Worm (Caenorhabditis elegans) whole organism, midembryonic: ENCODE results near the gene ZK185.1.

Source experiments
- T22C8.4 ChIP-seq: fragments of 200-800 bp; sonication (Bioruptor generic); IDR thresholded peaks from 2 replicates; pipeline ENCODE4 v1.3.6; 2022; ENCODE audit warnings: missing genetic modification characterization, missing compliant biosample characterization
- cog-1 ChIP-seq: sonication (generic microtip); optimal IDR thresholded peaks from 2 replicates; lab custom pipeline; 2016; ENCODE audit warnings: missing genetic modification characterization, missing compliant biosample characterization
- flt-1 ChIP-seq: fragments of 200-800 bp; sonication (Bioruptor generic); IDR thresholded peaks from 2 replicates; pipeline ENCODE4 v1.3.6; 2022; ENCODE audit warnings: missing genetic modification characterization, missing compliant biosample characterization
- klf-2 ChIP-seq: fragments of 200-800 bp; sonication (Bioruptor generic); conservative IDR thresholded peaks from 2 replicates; pipeline ENCODE4 v1.3.6; 2022; ENCODE audit warnings: missing genetic modification reagents, missing genetic modification characterization, missing compliant biosample characterization
- med-1 ChIP-seq: sonication (generic microtip); optimal IDR thresholded peaks from 2 replicates; lab custom pipeline; 2017; ENCODE audit warnings: missing genetic modification characterization, mild to moderate bottlenecking, missing compliant biosample characterization, antibody characterized with exemption, missing genetic modification reagents; ENCODE audit not compliant: insufficient read depth
- ref-1 ChIP-seq: fragments of 200-800 bp; sonication (Bioruptor generic); conservative IDR thresholded peaks from 2 replicates; pipeline ENCODE4 v1.3.6; 2022; ENCODE audit warnings: missing genetic modification reagents, missing genetic modification characterization, missing compliant biosample characterization
- tab-1 ChIP-seq: fragments of 200-800 bp; sonication (Bioruptor generic); IDR thresholded peaks from 2 replicates; pipeline ENCODE4 v1.3.6; 2022; ENCODE audit warnings: missing genetic modification characterization, missing compliant biosample characterization
- ztf-23 ChIP-seq: fragments of 200-800 bp; sonication (Bioruptor generic); IDR thresholded peaks from 2 replicates; pipeline ENCODE4 v1.3.6; 2022; ENCODE audit warnings: missing genetic modification reagents, missing genetic modification characterization, missing compliant biosample characterization
- ztf-29 ChIP-seq: fragments of 200-800 bp; sonication (Bioruptor generic); IDR thresholded peaks from 2 replicates; pipeline ENCODE4 v1.3.6; 2022; ENCODE audit warnings: missing genetic modification reagents, missing genetic modification characterization, missing compliant biosample characterization

ZK185.1 gene

DNA sequence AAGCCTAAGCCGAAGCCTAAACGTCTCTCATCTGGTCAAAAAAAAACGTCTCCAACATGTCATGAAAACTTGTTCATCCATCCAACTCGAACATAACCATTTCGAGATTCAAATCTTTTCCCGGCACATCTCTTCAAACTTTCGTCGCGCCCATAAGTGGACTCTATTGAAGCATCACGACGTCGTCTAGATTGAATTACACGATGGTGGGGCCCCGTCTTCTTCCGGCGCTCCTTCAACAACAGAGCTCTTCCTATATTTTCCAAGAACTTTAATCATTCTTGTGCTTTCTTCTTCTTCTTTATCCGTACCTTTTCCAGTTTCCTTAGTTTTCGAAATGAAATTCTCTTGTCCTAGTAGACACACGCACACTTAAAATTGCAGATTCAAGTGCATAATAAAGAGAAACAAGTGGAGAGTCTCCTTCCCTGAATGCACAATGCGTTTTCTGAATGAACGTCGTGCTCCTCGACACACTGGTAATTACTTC is 20.1 kb downstream of the ZK185.1 start, which contains the start of gene F28E10.1:
F28E10.1 (plus strand) TSS at position 440 of the 490 bp plus-strand sequence.
- TF ChIP-seq med-1 (no peak), klf-2 (no peak), cog-1 (tag; lab: Kevin White, UChicago) (no peak), tab-1 (GFP tag; lab: Robert Waterston, UW) (no peak), T22C8.4 (GFP tag; lab: Robert Waterston, UW) (no peak), ztf-23 (GFP tag; lab: Robert Waterston, UW) (no peak), ztf-29 (GFP tag; lab: Robert Waterston, UW) (no peak), flt-1 (GFP tag; lab: Robert Waterston, UW) (no peak), ref-1 (GFP tag; lab: Robert Waterston, UW) (no peak)

DNA sequence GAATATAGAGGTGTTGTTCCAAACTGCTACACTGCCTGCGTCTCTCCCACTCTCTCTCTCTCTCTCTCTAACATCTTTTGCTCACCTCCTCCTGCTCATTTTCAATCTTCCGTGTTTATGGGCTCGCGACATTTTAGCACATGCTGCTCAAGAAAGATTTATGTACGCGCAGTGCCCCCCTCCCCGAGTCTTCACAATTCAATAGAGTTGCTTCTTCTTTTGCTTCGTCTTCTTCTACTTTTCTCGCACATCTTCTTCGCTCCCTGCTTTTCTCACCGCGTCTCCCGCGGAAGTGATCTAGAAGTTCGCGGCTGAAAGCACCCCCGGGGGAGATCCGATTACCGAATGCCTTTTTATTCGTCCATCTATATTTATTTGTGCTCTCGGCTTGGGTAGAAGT is 22.2 kb downstream of the ZK185.1 start:
- TF ChIP-seq med-1 = no peak
- no peak for TF ChIP-seq tab-1 (GFP tag; lab: Robert Waterston, UW)
- TF ChIP-seq ztf-23 (GFP tag; lab: Robert Waterston, UW) = no peak
- no peak for TF ChIP-seq ref-1 (GFP tag; lab: Robert Waterston, UW)
- TF ChIP-seq ztf-29 (GFP tag; lab: Robert Waterston, UW) = no peak
- no peak for TF ChIP-seq klf-2
- no peak for TF ChIP-seq T22C8.4 (GFP tag; lab: Robert Waterston, UW)
- no peak for TF ChIP-seq flt-1 (GFP tag; lab: Robert Waterston, UW)
- TF ChIP-seq cog-1 (tag; lab: Kevin White, UChicago) = no peak

- TF ChIP-seq tab-1 (GFP tag; lab: Robert Waterston, UW) (no peak), ref-1 (GFP tag; lab: Robert Waterston, UW) (no peak)
These were observed 25.7 kb downstream of the ZK185.1 start for ce11 chrIV:4574051-4574450.

- no peak for TF ChIP-seq ztf-29 (GFP tag; lab: Robert Waterston, UW)
- TF ChIP-seq cog-1 (tag; lab: Kevin White, UChicago) = no peak
- no peak for TF ChIP-seq ztf-23 (GFP tag; lab: Robert Waterston, UW)
- TF ChIP-seq flt-1 (GFP tag; lab: Robert Waterston, UW) = no peak
- TF ChIP-seq tab-1 (GFP tag; lab: Robert Waterston, UW) = no peak
- TF ChIP-seq med-1 = no peak
- TF ChIP-seq klf-2 = no peak
- TF ChIP-seq ref-1 (GFP tag; lab: Robert Waterston, UW) = no peak
- TF ChIP-seq T22C8.4 (GFP tag; lab: Robert Waterston, UW) = no peak
These were observed 28.5 kb downstream of the ZK185.1 start for ce11 chrIV:4576847-4577246.

ce11 chrIV:4579472-4579871 is 31.1 kb downstream of the ZK185.1 start:
- TF ChIP-seq ztf-23 (GFP tag; lab: Robert Waterston, UW) (no peak), klf-2 (no peak), tab-1 (GFP tag; lab: Robert Waterston, UW) (no peak), ref-1 (GFP tag; lab: Robert Waterston, UW) (no peak), med-1 (no peak), flt-1 (GFP tag; lab: Robert Waterston, UW) (no peak), ztf-29 (GFP tag; lab: Robert Waterston, UW) (no peak)

ce11 chrIV:4585991-4586390 is 37.6 kb downstream of the ZK185.1 start:
- no peak for TF ChIP-seq tab-1 (GFP tag; lab: Robert Waterston, UW)
- TF ChIP-seq ztf-29 (GFP tag; lab: Robert Waterston, UW) = no peak
- TF ChIP-seq ref-1 (GFP tag; lab: Robert Waterston, UW) = no peak
- no peak for TF ChIP-seq flt-1 (GFP tag; lab: Robert Waterston, UW)
- no peak for TF ChIP-seq ztf-23 (GFP tag; lab: Robert Waterston, UW)
- no peak for TF ChIP-seq med-1
- TF ChIP-seq klf-2 = no peak
- no peak for TF ChIP-seq T22C8.4 (GFP tag; lab: Robert Waterston, UW)
- TF ChIP-seq cog-1 (tag; lab: Kevin White, UChicago) = no peak

DNA sequence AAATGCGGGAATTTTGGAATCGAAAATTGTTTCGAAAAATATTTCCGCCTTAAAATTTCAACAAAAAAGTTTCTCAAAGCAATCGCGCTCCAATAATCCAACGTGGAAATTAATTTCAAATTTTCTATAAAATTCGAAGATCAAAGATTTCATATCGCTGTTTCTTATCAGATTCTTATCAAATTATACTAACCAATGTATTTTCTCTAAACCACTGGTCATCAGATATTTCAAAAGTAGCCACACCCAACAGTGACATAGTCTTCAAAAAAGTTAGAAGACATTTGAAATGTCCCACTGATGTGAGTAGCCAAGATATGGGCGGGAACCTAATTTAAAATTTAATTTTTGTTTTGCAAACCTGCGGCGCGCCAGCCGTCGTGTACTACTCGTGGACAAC is 39.2 kb downstream of the ZK185.1 start:
- TF ChIP-seq ref-1 (GFP tag; lab: Robert Waterston, UW) (no peak), ztf-23 (GFP tag; lab: Robert Waterston, UW) (no peak), T22C8.4 (GFP tag; lab: Robert Waterston, UW) (no peak), tab-1 (GFP tag; lab: Robert Waterston, UW) (no peak), klf-2 (no peak), ztf-29 (GFP tag; lab: Robert Waterston, UW) (no peak), med-1 (no peak), cog-1 (tag; lab: Kevin White, UChicago) (no peak), flt-1 (GFP tag; lab: Robert Waterston, UW) (no peak)

DNA sequence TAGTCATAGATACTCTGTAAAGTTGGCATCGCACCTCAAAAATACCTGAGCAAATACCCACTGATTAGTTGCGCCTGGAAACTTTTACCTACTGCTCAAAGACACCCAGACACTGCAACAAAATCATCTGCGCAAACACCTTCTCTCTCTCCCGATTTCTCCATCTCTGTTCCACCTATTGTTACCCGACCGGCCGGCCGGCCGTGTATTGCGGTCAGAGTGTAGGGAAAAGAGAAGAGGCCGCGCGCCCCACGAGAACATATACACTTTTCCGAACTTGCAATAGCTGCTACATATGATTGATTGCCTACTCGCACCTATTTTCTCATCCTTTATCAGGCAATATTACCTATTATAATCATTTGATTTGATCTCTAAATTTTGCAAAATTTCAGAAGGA is 40.1 kb downstream of the ZK185.1 start:
- TF ChIP-seq med-1 (no peak), cog-1 (tag; lab: Kevin White, UChicago) (peak; percentile 14), ztf-29 (GFP tag; lab: Robert Waterston, UW) (no peak)

DNA sequence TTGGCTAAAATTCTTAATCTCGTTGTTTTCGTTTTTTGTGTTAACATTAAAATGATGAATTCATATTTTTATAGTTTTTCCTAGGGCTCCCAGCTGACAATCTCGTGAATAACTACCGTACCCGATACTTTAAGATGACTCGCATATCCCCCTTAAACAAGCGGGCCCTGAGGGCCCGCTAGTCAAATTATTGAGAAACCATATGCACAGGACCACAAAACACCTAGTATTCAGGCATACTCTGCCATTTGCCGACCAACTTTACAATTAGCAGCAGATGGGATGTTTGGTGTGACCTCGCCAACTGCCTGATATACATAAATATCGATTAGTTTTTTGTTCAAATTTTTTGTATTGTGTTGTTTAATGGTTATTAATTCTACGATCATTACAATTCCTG is 48.5 kb downstream of the ZK185.1 start, which contains the start of gene F19C7.3:
F19C7.3 (plus strand) TSS at position 301 of the 400 bp plus-strand sequence.
- no peak for TF ChIP-seq ref-1 (GFP tag; lab: Robert Waterston, UW)
- no peak for TF ChIP-seq tab-1 (GFP tag; lab: Robert Waterston, UW)
- TF ChIP-seq klf-2 = no peak
- no peak for TF ChIP-seq cog-1 (tag; lab: Kevin White, UChicago)
- TF ChIP-seq T22C8.4 (GFP tag; lab: Robert Waterston, UW) = no peak
- no peak for TF ChIP-seq ztf-29 (GFP tag; lab: Robert Waterston, UW)
- TF ChIP-seq ztf-23 (GFP tag; lab: Robert Waterston, UW) = no peak
- TF ChIP-seq flt-1 (GFP tag; lab: Robert Waterston, UW) = no peak
- no peak for TF ChIP-seq med-1

DNA sequence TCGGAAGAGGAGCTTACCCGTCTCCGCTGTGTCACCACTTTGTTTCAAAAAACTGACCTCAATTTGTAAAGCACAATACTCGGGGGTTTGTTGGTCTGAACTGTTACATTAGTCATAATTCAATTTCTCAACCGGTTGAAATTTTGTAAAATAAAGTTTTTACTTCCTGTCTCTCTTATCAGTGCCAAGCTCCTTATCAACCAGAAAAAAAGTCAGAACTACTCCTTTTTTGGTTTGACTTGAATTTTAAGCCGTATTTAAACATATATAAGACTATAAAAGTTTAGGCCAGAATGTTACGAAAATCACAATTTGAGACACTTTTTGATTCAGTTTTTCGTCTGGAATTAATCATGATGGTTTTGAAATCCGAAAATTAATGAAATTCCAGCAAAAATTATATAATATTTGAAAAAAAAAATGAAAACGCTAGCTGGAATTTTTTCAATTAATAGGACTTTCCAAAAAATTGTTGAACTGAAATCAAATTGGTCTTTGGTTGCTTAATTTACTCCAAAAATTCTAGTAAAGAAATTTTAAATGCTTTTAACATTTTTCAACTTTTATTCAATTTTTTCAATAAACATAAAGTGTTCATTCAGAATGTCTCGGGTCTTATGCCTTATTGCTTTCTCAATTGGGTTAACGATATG is 51.1 kb downstream of the ZK185.1 start, which contains the start of gene F19C7.2:
F19C7.2 (plus strand) TSS at position 603 of the 653 bp plus-strand sequence.
- TF ChIP-seq ztf-29 (GFP tag; lab: Robert Waterston, UW) (no peak), ztf-23 (GFP tag; lab: Robert Waterston, UW) (no peak), T22C8.4 (GFP tag; lab: Robert Waterston, UW) (no peak), ref-1 (GFP tag; lab: Robert Waterston, UW) (no peak), cog-1 (tag; lab: Kevin White, UChicago) (no peak), klf-2 (no peak), med-1 (no peak)
